Worm (Caenorhabditis elegans) whole organism, young adult: Measurements from ENCODE around the gene mrps-2.
A peak's percentile ranks its signal among the peaks of the same experiment; 100 is the strongest.

Experiments
- B0019.2 ChIP-seq: fragments of 200-800 bp; sonication (Bioruptor generic); conservative IDR thresholded peaks from 2 replicates; pipeline ENCODE4 v1.3.6; 2022; ENCODE audit warnings: missing genetic modification reagents, missing genetic modification characterization, missing compliant biosample characterization
- F33H1.4 ChIP-seq: fragments of 200-800 bp; sonication (Bioruptor generic); IDR thresholded peaks from 2 replicates; pipeline ENCODE4 v1.3.6; 2022; ENCODE audit warnings: missing genetic modification reagents, missing genetic modification characterization, missing compliant biosample characterization
- F49E8.2 ChIP-seq: sonication (generic microtip); optimal IDR thresholded peaks from 3 replicates; lab custom pipeline; 2017; ENCODE audit warnings: missing genetic modification characterization, mild to moderate bottlenecking, missing compliant biosample characterization, antibody characterized with exemption, moderate library complexity; ENCODE audit not compliant: insufficient read depth
- ets-4 ChIP-seq: fragments of 200-800 bp; sonication (Bioruptor generic); optimal IDR thresholded peaks from 2 replicates; lab custom pipeline; 2018; ENCODE audit warnings: mild to moderate bottlenecking, missing genetic modification characterization, missing compliant biosample characterization
- hlh-12 ChIP-seq: sonication (generic microtip); optimal IDR thresholded peaks from 2 replicates; lab custom pipeline; 2016; ENCODE audit warnings: missing genetic modification characterization, missing compliant biosample characterization
- mcd-1 ChIP-seq: fragments of 200-800 bp; sonication (Bioruptor generic); IDR thresholded peaks from 2 replicates; pipeline ENCODE4 v1.3.6; 2022; ENCODE audit warnings: missing genetic modification reagents, missing genetic modification characterization, missing compliant biosample characterization
- sdz-38 ChIP-seq: sonication (generic microtip); optimal IDR thresholded peaks from 2 replicates; lab custom pipeline; 2016; ENCODE audit warnings: missing genotype, missing genetic modification characterization, missing compliant biosample characterization
- snpc-4 ChIP-seq, 5 experiments: fragments of 150-350 bp in 1 of 5; sonication (generic microtip) in 4 of 5; optimal IDR thresholded peaks; 2 replicates each; lab custom pipeline; 2014 to 2018; ENCODE audit warnings: missing genetic modification characterization in 5 of 5, missing biosample characterization in 3 of 5, antibody characterized with exemption in 2 of 5, mild to moderate bottlenecking in 2 of 5, missing compliant biosample characterization in 2 of 5, missing genotype in 2 of 5, moderate library complexity in 2 of 5, missing genetic modification reagents in 1 of 5
- unc-62 ChIP-seq: fragments of 150-350 bp; optimal IDR thresholded peaks from 2 replicates; lab custom pipeline; 2014; ENCODE audit warnings: missing biosample characterization, missing genetic modification reagents, missing genetic modification characterization
- ztf-22 ChIP-seq: fragments of 200-800 bp; sonication (Bioruptor generic); optimal IDR thresholded peaks from 2 replicates; lab custom pipeline; 2018; ENCODE audit warnings: mild to moderate bottlenecking, missing genetic modification characterization, moderate library complexity, missing compliant biosample characterization

- TF ChIP-seq mcd-1 (GFP tag; lab: Robert Waterston, UW): no peak
- TF ChIP-seq ets-4 (GFP tag; lab: Kevin White, UChicago): no peak
- no peak for TF ChIP-seq F49E8.2 (tag; lab: Kevin White, UChicago)
- TF ChIP-seq sdz-38 (tag; lab: Kevin White, UChicago): no peak
- TF ChIP-seq hlh-12: no peak
- no peak for TF ChIP-seq snpc-4 (GFP tag; optimal IDR thresholded peaks at IDR 0.05; lab: Kevin White, UChicago)
- peak in 1 of 4 experiments; percentile 74 for TF ChIP-seq snpc-4 (tag; optimal IDR thresholded peaks at IDR 0.05; lab: Kevin White, UChicago)
- no peak for TF ChIP-seq unc-62 (GFP tag; lab: Kevin White, UChicago)
- no peak for TF ChIP-seq F33H1.4 (GFP tag; lab: Robert Waterston, UW)
- no peak for TF ChIP-seq ztf-22
- no peak for TF ChIP-seq B0019.2
Observed at ce11 chrV:8495106-8495505, 29.6 kb downstream of the mrps-2 start.
